Fruit fly (Drosophila melanogaster): Measurements from ENCODE around the gene CG31709.

CG31709 gene

DNA sequence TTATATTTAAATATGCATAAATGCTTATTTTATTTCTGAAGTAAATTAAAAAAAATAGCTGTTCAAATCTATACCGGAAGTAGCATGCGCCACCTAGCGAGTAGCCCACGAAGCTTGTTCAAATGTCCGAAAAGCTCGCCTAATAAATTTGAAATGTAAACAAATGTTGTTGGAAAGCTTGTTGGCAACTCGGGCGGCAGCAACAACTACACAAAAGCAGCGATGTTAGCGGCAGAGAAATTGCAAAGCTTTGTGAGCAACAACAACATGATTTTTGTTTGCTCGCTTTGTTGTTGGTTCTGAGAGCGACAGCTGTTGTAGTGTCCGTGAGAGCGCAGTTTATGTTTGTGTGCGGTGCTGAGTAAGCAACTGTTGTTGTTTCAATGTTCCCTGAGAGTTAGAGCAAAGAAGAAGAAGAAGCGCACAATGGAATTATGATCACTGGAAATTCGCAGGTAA lies 12.0 kb downstream of the CG31709 start (continued):
- TF ChIP-seq CG30020 (tag; optimal IDR thresholded peaks at IDR 0.05) (peak; percentile 54), NC2β (GFP tag; optimal IDR thresholded peaks at IDR 0.05) (peak; percentile 96), Hey (tag; optimal IDR thresholded peaks at IDR 0.05) (peak; percentile 97), NK7.1 (GFP tag; optimal IDR thresholded peaks at IDR 0.05) (peak; percentile 96), unc-4 (GFP tag; IDR thresholded peaks at IDR 0.05; ENCODE audit: partially characterized antibody) (peak; percentile 17; the same call in 1 of the 2 replicates), esg (GFP tag; conservative IDR thresholded peaks at IDR 0.05) (peak; percentile 64), CG7745 (tag; optimal IDR thresholded peaks at IDR 0.05) (peak; percentile 75), CG10366 (GFP tag; IDR thresholded peaks at IDR 0.05) (peak; percentile 93), sens-2 (GFP tag; IDR thresholded peaks at IDR 0.05) (peak; percentile 98), Sox100B (GFP tag; optimal IDR thresholded peaks at IDR 0.05) (peak; percentile 98), CG14014 (GFP tag; IDR thresholded peaks at IDR 0.05) (peak; percentile 96), CG6175 (GFP tag; IDR thresholded peaks at IDR 0.05) (peak; percentile 94), CG6654 (GFP tag; optimal IDR thresholded peaks at IDR 0.05) (peak; percentile 91), ara (GFP tag; IDR thresholded peaks at IDR 0.05) (peak; percentile 85), sisA (GFP tag; IDR thresholded peaks at IDR 0.05) (peak; percentile 41; the same call in 1 of the 2 replicates), ems (GFP tag; optimal IDR thresholded peaks at IDR 0.05) (peak; percentile 95), ewg (GFP tag; optimal IDR thresholded peaks at IDR 0.05) (peak; percentile 95), pan (optimal IDR thresholded peaks at IDR 0.05) (no peak), pan (GFP tag; optimal IDR thresholded peaks at IDR 0.05 in 1 of 2, IDR thresholded peaks at IDR 0.05 in 1 of 2) (peak in 1 of 2 experiments; percentile 96), Tbp (GFP tag; optimal IDR thresholded peaks at IDR 0.05) (no peak), CG4730 (GFP tag; IDR thresholded peaks at IDR 0.05) (peak; percentile 87), Sry-β (GFP tag; optimal IDR thresholded peaks at IDR 0.05) (peak; percentile 81), CG3065 (GFP tag; optimal IDR thresholded peaks at IDR 0.05) (peak; percentile 94), sd (tag; optimal IDR thresholded peaks at IDR 0.05) (peak; percentile 94), ssp (GFP tag; IDR thresholded peaks at IDR 0.05) (peak; percentile 75), salm (tag; optimal IDR thresholded peaks at IDR 0.05) (peak; percentile 97), CG18011 (GFP tag; optimal IDR thresholded peaks at IDR 0.05) (peak; percentile 92), CG9727 (GFP tag; optimal IDR thresholded peaks at IDR 0.05) (peak; percentile 96), CG10267 (tag; optimal IDR thresholded peaks at IDR 0.05) (peak; percentile 91), kni (GFP tag; optimal IDR thresholded peaks at IDR 0.05) (peak; percentile 98), Rx (GFP tag; IDR thresholded peaks at IDR 0.05) (peak; percentile 95), Meics (GFP tag; optimal IDR thresholded peaks at IDR 0.05) (peak; percentile 99), abd-A (tag; optimal IDR thresholded peaks at IDR 0.05) (peak; percentile 98), CG17612 (GFP tag; IDR thresholded peaks at IDR 0.05) (peak; percentile 79), Drgx (GFP tag; IDR thresholded peaks at IDR 0.05) (peak; percentile 83), odd (GFP tag; optimal IDR thresholded peaks at IDR 0.05) (peak; percentile 100), lbe (GFP tag; optimal IDR thresholded peaks at IDR 0.05) (peak; percentile 83), Taf1 (GFP tag; IDR thresholded peaks at IDR 0.05) (peak; percentile 70), CG8290 (GFP tag; optimal IDR thresholded peaks at IDR 0.05) (peak; percentile 94), CG8290 (tag; optimal IDR thresholded peaks at IDR 0.05) (peak; percentile 90 to 98), CG12299 (tag; optimal IDR thresholded peaks at IDR 0.05) (peak; percentile 99), ab (GFP tag; optimal IDR thresholded peaks at IDR 0.05) (no peak), HLH4C (GFP tag; IDR thresholded peaks at IDR 0.05; ENCODE audit: partially characterized antibody) (no peak), Dad (GFP tag; optimal IDR thresholded peaks at IDR 0.05) (peak; percentile 96), CG16863 (GFP tag; optimal IDR thresholded peaks at IDR 0.05) (peak; percentile 91), CG9609 (GFP tag; optimal IDR thresholded peaks at IDR 0.05) (peak; percentile 88), CG31441 (GFP tag; IDR thresholded peaks at IDR 0.05) (peak; percentile 96), Atf3 (GFP tag; optimal IDR thresholded peaks at IDR 0.05) (peak; percentile 88), ken (GFP tag; IDR thresholded peaks at IDR 0.05) (peak; percentile 93), Asciz (GFP tag; optimal IDR thresholded peaks at IDR 0.05) (peak; percentile 100), nerfin-2 (GFP tag; IDR thresholded peaks at IDR 0.05; ENCODE audit: partially characterized antibody) (no peak)

All from whole organism, embryonic.